Worm (Caenorhabditis elegans) whole organism, early embryonic: ENCODE data around the gene dpff-1.

Source experiments
- B0310.2 ChIP-seq: sonication (generic microtip); optimal IDR thresholded peaks from 2 replicates; lab custom pipeline; 2016; ENCODE audit warnings: mild to moderate bottlenecking, missing genetic modification characterization, missing compliant biosample characterization
- F13C5.2 ChIP-seq: sonication (generic microtip); optimal IDR thresholded peaks from 2 replicates; lab custom pipeline; 2017; ENCODE audit warnings: mild to moderate bottlenecking, missing genetic modification characterization, inconsistent platforms, missing compliant biosample characterization
- aly-1 ChIP-seq: sonication (generic microtip); optimal IDR thresholded peaks from 2 replicates; lab custom pipeline; 2016; ENCODE audit warnings: missing genetic modification characterization, missing compliant biosample characterization
- ama-1 ChIP-seq: fragments of 150-350 bp; optimal IDR thresholded peaks from 2 replicates; lab custom pipeline; 2014
- ceh-13 ChIP-seq: fragments of 200-800 bp; sonication (Bioruptor generic); optimal IDR thresholded peaks from 2 replicates; lab custom pipeline; 2018; ENCODE audit warnings: mild to moderate bottlenecking, missing genetic modification characterization, missing compliant biosample characterization
- ceh-36 ChIP-seq: sonication (generic microtip); optimal IDR thresholded peaks from 2 replicates; lab custom pipeline; 2016; ENCODE audit warnings: missing genetic modification characterization, inconsistent platforms, missing compliant biosample characterization
- ets-7 ChIP-seq: sonication (generic microtip); optimal IDR thresholded peaks from 2 replicates; lab custom pipeline; 2016; ENCODE audit warnings: missing genotype, missing genetic modification characterization, missing compliant biosample characterization
- flt-1 ChIP-seq: fragments of 200-800 bp; sonication (Bioruptor generic); IDR thresholded peaks from 2 replicates; pipeline ENCODE4 v1.3.6; 2022; ENCODE audit warnings: missing genetic modification characterization, missing compliant biosample characterization
- hmbx-1 ChIP-seq: sonication (generic microtip); optimal IDR thresholded peaks from 2 replicates; lab custom pipeline; 2016; ENCODE audit warnings: mild to moderate bottlenecking, missing genetic modification characterization, missing compliant biosample characterization
- hmg-4 ChIP-seq: fragments of 200-800 bp; sonication (Bioruptor generic); optimal IDR thresholded peaks from 2 replicates; lab custom pipeline; 2018; ENCODE audit warnings: mild to moderate bottlenecking, missing genetic modification characterization, missing compliant biosample characterization
- hnd-1 ChIP-seq: sonication (generic microtip); optimal IDR thresholded peaks from 2 replicates; lab custom pipeline; 2016; ENCODE audit warnings: missing genetic modification characterization, missing compliant biosample characterization
- pes-1 ChIP-seq: fragments of 200-800 bp; sonication (Bioruptor generic); IDR thresholded peaks from 2 replicates; pipeline ENCODE4 v1.3.6; 2022; ENCODE audit warnings: missing genetic modification reagents, missing genetic modification characterization, missing compliant biosample characterization
- scrt-1 ChIP-seq: fragments of 200-800 bp; sonication (Bioruptor generic); IDR thresholded peaks from 2 replicates; pipeline ENCODE4 v1.3.6; 2022; ENCODE audit warnings: missing genetic modification characterization, missing compliant biosample characterization
- sea-1 ChIP-seq: fragments of 200-800 bp; sonication (Bioruptor generic); conservative IDR thresholded peaks from 2 replicates; pipeline ENCODE4 v1.3.6; 2022; ENCODE audit warnings: missing genetic modification characterization, missing compliant biosample characterization
- tbx-11 ChIP-seq: fragments of 200-800 bp; sonication (Bioruptor generic); IDR thresholded peaks from 2 replicates; pipeline ENCODE4 v1.3.6; 2022; ENCODE audit warnings: missing genetic modification characterization, missing compliant biosample characterization
- tbx-37 ChIP-seq: fragments of 200-800 bp; sonication (Bioruptor generic); conservative IDR thresholded peaks from 2 replicates; pipeline ENCODE4 v1.3.6; 2022; ENCODE audit warnings: missing genetic modification reagents, missing genetic modification characterization, missing compliant biosample characterization
- tra-4 ChIP-seq: sonication (generic microtip); optimal IDR thresholded peaks from 2 replicates; lab custom pipeline; 2017; ENCODE audit warnings: missing genetic modification characterization, missing compliant biosample characterization

dpff-1 gene

DNA sequence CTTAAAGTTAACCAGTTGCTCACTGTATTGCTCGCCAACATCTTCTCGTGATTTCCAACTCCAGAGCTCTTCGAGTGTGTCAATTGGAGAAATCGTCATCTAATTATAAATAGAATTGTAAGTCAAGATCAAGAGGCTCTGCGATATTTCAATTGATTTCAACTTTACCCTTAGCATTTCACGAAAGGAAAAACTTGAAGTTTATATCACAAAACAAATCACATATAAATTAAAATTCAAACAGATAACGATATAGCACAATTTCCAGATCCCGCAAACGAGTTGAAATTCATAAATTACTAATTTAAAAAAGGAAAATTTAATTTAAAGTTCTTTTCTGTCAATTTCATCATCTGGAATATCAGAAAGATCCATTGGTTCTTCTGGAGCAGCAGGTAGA is 37.7 kb downstream of the dpff-1 start, which contains the start of gene eng-1:
TSS of gene eng-1 (minus strand) at position 101 of the 400 bp plus-strand sequence.
- TF ChIP-seq tra-4 (tag; lab: Kevin White, UChicago) (no peak), sea-1 (GFP tag; lab: Robert Waterston, UW) (no peak), hnd-1 (tag; lab: Kevin White, UChicago) (no peak), ama-1 (lab: Kevin White, UChicago) (no peak), hmbx-1 (tag; lab: Kevin White, UChicago) (no peak)

DNA sequence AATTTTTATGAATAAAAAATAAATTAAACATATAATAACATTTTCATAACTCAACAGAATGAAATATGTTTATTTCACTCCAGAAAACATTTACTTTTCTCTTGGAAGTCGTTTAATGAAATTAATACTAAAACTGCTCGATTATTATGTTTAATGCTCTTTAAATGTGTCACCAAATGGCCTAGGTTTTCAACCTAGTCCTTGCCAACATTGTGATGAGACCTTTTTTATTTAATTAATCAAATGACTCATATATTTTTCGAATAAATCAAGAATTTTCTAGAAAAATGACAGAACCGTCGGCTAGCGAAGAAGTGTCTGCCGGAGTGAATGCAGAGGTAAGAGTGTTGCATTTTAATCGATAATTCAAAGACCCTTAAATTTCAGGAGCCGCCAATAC is 41.9 kb downstream of the dpff-1 start, which contains the start of gene rabn-5:
TSS of gene rabn-5 (plus strand) at position 284 of the 400 bp plus-strand sequence.
- no peak for TF ChIP-seq hnd-1 (tag; lab: Kevin White, UChicago)
- no peak for TF ChIP-seq pes-1 (GFP tag; lab: Robert Waterston, UW)
- TF ChIP-seq aly-1: no peak

DNA sequence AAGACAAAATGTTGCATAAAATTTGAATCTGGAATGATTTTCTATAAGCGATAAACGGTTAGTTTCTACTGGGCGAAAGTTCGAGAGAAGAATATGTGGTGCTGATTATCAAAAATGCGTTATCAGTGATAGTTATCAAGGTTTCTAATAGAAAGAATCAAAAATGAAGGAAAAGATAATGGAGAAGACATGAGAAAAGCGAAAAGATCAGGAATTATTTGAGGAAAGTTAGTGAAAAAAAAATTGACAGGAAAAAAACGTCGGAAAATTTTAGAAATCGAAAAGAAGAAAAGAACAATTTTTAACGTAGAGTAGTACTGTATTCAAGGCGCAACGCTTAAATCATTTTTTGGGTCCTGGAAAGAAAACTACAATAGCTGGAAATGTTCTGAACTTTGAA is 42.4 kb downstream of the dpff-1 start, which contains the start of gene dnpp-1:
TSS of gene dnpp-1 (minus strand) at position 30 of the 400 bp plus-strand sequence.
- TF ChIP-seq hmbx-1 (tag; lab: Kevin White, UChicago): no peak
- TF ChIP-seq tbx-37: no peak
- no peak for TF ChIP-seq aly-1

DNA sequence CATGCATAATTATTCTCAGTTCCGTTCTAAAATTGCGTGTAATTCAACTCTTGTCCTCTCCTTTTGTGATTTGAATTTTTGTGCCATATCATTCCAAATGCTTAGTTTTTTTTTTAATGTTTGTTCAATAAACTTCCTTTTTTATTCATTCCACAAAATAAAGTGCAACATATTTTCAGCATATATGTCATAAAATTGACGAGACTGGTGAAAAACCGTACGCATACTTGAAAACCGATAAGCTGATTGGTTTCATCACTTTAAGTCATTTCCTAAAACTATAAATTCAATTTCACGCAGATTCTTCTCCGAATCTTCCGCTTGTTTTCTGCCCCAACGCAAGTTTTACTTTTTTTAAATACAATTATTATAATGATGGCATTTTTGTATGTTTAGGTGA is 47.1 kb downstream of the dpff-1 start, which contains the start of gene dpf-4:
TSS of gene dpf-4 (plus strand) at position 301 of the 400 bp plus-strand sequence.
- no peak for TF ChIP-seq sea-1 (GFP tag; lab: Robert Waterston, UW)
- TF ChIP-seq tbx-11 (GFP tag; lab: Robert Waterston, UW): no peak
- TF ChIP-seq B0310.2 (tag; lab: Kevin White, UChicago): no peak
- no peak for TF ChIP-seq ama-1 (lab: Kevin White, UChicago)
- no peak for TF ChIP-seq tra-4 (tag; lab: Kevin White, UChicago)
- no peak for TF ChIP-seq hnd-1 (tag; lab: Kevin White, UChicago)
- no peak for TF ChIP-seq F13C5.2 (tag; lab: Kevin White, UChicago)
- no peak for TF ChIP-seq pes-1 (GFP tag; lab: Robert Waterston, UW)
- no peak for TF ChIP-seq scrt-1 (GFP tag; lab: Robert Waterston, UW)
- no peak for TF ChIP-seq flt-1 (GFP tag; lab: Robert Waterston, UW)
- TF ChIP-seq tbx-37: no peak
- TF ChIP-seq hmg-4 (GFP tag; lab: Kevin White, UChicago): no peak
- no peak for TF ChIP-seq ets-7 (tag; lab: Kevin White, UChicago)
- no peak for TF ChIP-seq aly-1
- TF ChIP-seq ceh-36: no peak
- no peak for TF ChIP-seq ceh-13 (GFP tag; lab: Kevin White, UChicago)
- TF ChIP-seq hmbx-1 (tag; lab: Kevin White, UChicago): no peak

DNA sequence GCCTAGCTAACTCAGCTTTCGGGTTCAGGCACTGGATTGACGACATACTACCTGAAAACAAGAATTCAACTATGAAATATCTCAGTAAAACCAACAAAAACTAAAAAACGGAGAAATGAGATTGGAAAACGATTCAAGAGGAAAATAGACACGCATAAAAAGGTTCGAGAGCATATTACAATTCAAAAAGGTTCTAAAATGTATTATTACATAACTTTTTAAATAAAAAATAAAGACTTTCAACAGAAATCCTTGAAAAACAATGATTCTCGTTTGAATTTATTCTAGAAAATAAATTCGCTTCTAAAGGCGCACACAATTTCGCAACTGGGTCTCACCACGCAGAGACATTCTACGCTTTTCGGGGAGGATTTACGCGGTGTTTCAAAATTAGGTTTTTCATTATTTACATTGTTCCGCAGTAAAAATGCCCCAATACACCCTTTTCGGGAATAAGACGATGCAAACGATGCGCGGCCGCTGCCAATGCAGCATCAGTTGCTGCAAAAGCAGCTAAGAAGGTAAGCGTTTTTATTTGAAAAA is 50.4 kb downstream of the dpff-1 start, which contains the start of the genes cct-6 and alh-9:
TSS of gene cct-6 (minus strand) at position 51 of the 543 bp plus-strand sequence.
TSS of gene alh-9 (plus strand) at position 382 of the 543 bp plus-strand sequence.
- TF ChIP-seq F13C5.2 (tag; lab: Kevin White, UChicago) (peak; percentile 65), ceh-36 (no peak), ceh-13 (GFP tag; lab: Kevin White, UChicago) (no peak), hmg-4 (GFP tag; lab: Kevin White, UChicago) (peak; percentile 3), hnd-1 (tag; lab: Kevin White, UChicago) (no peak), pes-1 (GFP tag; lab: Robert Waterston, UW) (no peak)
